Worm (Caenorhabditis elegans) whole organism, midembryonic: ENCODE results near the gene C17C3.9.
"Not testable (repeated sequence)": the region's sequence is repeated elsewhere in the genome, so short reads cannot be mapped to it uniquely, and the experiment has no call there.

Experiments
- T22C8.4 ChIP-seq: fragments of 200-800 bp; sonication (Bioruptor generic); IDR thresholded peaks from 2 replicates; pipeline ENCODE4 v1.3.6; 2022; ENCODE audit warnings: missing genetic modification characterization, missing compliant biosample characterization
- cog-1 ChIP-seq: sonication (generic microtip); optimal IDR thresholded peaks from 2 replicates; lab custom pipeline; 2016; ENCODE audit warnings: missing genetic modification characterization, missing compliant biosample characterization
- flt-1 ChIP-seq: fragments of 200-800 bp; sonication (Bioruptor generic); IDR thresholded peaks from 2 replicates; pipeline ENCODE4 v1.3.6; 2022; ENCODE audit warnings: missing genetic modification characterization, missing compliant biosample characterization
- klf-2 ChIP-seq: fragments of 200-800 bp; sonication (Bioruptor generic); conservative IDR thresholded peaks from 2 replicates; pipeline ENCODE4 v1.3.6; 2022; ENCODE audit warnings: missing genetic modification reagents, missing genetic modification characterization, missing compliant biosample characterization
- med-1 ChIP-seq: sonication (generic microtip); optimal IDR thresholded peaks from 2 replicates; lab custom pipeline; 2017; ENCODE audit warnings: missing genetic modification characterization, mild to moderate bottlenecking, missing compliant biosample characterization, antibody characterized with exemption, missing genetic modification reagents; ENCODE audit not compliant: insufficient read depth
- ref-1 ChIP-seq: fragments of 200-800 bp; sonication (Bioruptor generic); conservative IDR thresholded peaks from 2 replicates; pipeline ENCODE4 v1.3.6; 2022; ENCODE audit warnings: missing genetic modification reagents, missing genetic modification characterization, missing compliant biosample characterization
- tab-1 ChIP-seq: fragments of 200-800 bp; sonication (Bioruptor generic); IDR thresholded peaks from 2 replicates; pipeline ENCODE4 v1.3.6; 2022; ENCODE audit warnings: missing genetic modification characterization, missing compliant biosample characterization
- ztf-23 ChIP-seq: fragments of 200-800 bp; sonication (Bioruptor generic); IDR thresholded peaks from 2 replicates; pipeline ENCODE4 v1.3.6; 2022; ENCODE audit warnings: missing genetic modification reagents, missing genetic modification characterization, missing compliant biosample characterization
- ztf-29 ChIP-seq: fragments of 200-800 bp; sonication (Bioruptor generic); IDR thresholded peaks from 2 replicates; pipeline ENCODE4 v1.3.6; 2022; ENCODE audit warnings: missing genetic modification reagents, missing genetic modification characterization, missing compliant biosample characterization

Gene C17C3.9

DNA sequence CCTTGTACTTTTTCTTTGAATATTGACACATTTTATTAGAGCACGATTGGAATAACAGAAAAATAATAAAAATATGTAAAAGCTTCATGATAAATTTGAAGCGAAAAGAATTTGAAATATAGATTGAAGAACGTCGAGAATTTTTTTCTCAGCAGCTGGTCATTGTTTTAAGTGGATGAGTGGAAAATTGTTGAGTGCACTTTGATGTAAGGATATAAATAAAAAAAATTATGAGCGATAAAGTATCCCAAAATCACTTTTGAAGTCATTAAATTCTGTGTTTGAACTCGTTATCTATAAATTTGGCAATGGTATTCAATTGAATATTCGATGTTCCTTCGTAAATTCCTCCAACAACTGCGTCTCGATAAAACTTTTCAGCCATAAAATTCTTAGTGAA is 12.7 kb upstream of the C17C3.9 start, which contains the start of gene ins-13:
Gene ins-13 (minus strand): TSS at position 101 of the 400 bp plus-strand sequence.
- no peak for TF ChIP-seq med-1 (GFP tag; lab: Kevin White, UChicago)
- TF ChIP-seq ztf-29 (GFP tag; lab: Robert Waterston, UW), result no peak
- no peak for TF ChIP-seq klf-2 (GFP tag; lab: Robert Waterston, UW)
- no peak for TF ChIP-seq cog-1 (tag; lab: Kevin White, UChicago)
- no peak for TF ChIP-seq ref-1 (GFP tag; lab: Robert Waterston, UW)
- no peak for TF ChIP-seq tab-1 (GFP tag; lab: Robert Waterston, UW)
- TF ChIP-seq T22C8.4 (GFP tag; lab: Robert Waterston, UW), result no peak
- no peak for TF ChIP-seq ztf-23
- no peak for TF ChIP-seq flt-1 (GFP tag; lab: Robert Waterston, UW)

ce11 chrII:5544145-5544515 is 12.1 kb upstream of the C17C3.9 start:
- TF ChIP-seq ztf-29 (GFP tag; lab: Robert Waterston, UW) (no peak), tab-1 (GFP tag; lab: Robert Waterston, UW) (no peak), T22C8.4 (GFP tag; lab: Robert Waterston, UW) (no peak), med-1 (GFP tag; lab: Kevin White, UChicago) (no peak), flt-1 (GFP tag; lab: Robert Waterston, UW) (no peak), ztf-23 (no peak), cog-1 (tag; lab: Kevin White, UChicago) (no peak), ref-1 (GFP tag; lab: Robert Waterston, UW) (no peak), klf-2 (GFP tag; lab: Robert Waterston, UW) (no peak)

DNA sequence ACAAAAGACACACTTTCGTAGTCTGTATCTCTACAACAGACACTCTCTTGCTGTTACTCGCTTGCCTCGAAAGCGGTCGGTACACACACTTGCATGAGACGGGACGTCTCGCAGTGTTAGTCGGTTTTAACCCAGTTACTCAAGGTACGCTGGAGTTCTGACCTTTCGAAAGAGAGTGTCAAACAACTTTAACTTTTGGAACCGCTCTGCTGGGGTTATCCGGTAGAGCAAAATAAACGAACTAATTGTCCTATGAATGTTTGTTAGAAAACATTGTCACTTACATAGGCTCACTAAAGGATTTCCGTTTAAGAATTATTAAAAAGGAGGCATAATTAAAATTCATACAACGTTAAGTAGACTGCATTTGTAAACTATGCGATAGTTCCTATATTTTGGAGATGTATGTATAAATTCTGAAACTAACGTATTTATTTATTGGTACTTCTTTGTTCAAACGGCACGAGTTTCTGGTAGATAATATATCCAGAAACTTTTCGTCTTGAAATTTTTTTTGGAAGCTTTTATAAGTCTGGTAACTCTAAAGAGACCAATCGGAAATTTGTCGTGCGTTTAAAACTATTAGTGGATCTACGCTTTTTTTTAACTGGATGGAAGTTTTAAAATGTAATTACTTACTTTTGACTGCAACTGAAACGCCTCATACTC is 11.5 kb upstream of the C17C3.9 start:
- TF ChIP-seq tab-1 (GFP tag; lab: Robert Waterston, UW) (peak; percentile 82), flt-1 (GFP tag; lab: Robert Waterston, UW) (peak; percentile 93), klf-2 (GFP tag; lab: Robert Waterston, UW) (no peak; the same call in none of the 2 replicates), ref-1 (GFP tag; lab: Robert Waterston, UW) (peak; percentile 53; the same call in 1 of the 2 replicates), T22C8.4 (GFP tag; lab: Robert Waterston, UW) (peak; percentile 64), cog-1 (tag; lab: Kevin White, UChicago) (peak; percentile 95), med-1 (GFP tag; lab: Kevin White, UChicago) (peak; percentile 60), ztf-23 (peak; percentile 84), ztf-29 (GFP tag; lab: Robert Waterston, UW) (0 out of 2 replicates have a peak, but pooled peaks have one; percentile 40)

ce11 chrII:5541685-5542084 is 9.6 kb upstream of the C17C3.9 start, which contains the start of gene C17C3.24:
C17C3.24 (minus strand) TSS chrII:5541785.
- TF ChIP-seq ztf-23 (no peak), ztf-29 (GFP tag; lab: Robert Waterston, UW) (no peak), tab-1 (GFP tag; lab: Robert Waterston, UW) (no peak), cog-1 (tag; lab: Kevin White, UChicago) (no peak)

DNA sequence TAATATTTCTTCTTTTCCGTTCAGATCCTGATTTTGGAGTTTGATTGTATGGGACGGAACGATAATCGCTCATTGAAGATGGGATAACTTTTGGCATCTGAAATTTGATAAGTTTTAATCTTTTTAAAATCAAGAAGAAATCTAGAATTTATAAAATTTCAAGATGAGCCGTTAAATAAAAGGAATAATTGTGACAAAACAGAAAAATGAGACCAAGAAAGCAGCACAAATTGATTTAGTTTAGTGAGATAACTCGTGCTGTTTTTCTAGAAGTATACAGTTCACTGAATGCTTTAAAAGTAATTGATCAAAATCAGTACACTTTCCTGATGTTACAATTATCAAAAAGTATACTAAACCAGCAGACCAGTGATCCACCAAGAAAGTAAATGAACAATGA is 8.0 kb upstream of the C17C3.9 start, which contains the start of gene hlh-27:
Gene hlh-27 (minus strand): TSS at position 101 of the 400 bp plus-strand sequence.
- TF ChIP-seq med-1 (GFP tag; lab: Kevin White, UChicago); cog-1 (tag; lab: Kevin White, UChicago); ztf-29 (GFP tag; lab: Robert Waterston, UW): not testable (repeated sequence)

DNA sequence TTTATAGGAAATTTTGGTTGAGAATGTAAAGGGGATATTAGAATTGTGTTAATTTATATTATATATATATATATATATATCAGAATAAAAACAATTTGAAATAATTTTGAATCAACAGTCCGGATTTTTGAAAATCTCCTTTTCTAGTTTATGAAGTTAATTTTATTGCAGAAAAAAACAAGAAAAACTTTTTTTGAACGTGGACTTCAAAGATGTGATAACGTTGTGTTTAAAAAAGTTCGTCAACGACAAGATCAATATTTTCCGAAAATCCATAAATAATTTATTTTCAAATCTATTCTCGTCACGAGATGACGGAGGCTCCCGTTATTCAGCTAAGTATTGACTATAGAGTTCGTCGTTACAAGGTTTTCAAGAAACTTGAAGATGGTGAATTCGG is 5.4 kb upstream of the C17C3.9 start, which contains the start of gene C17C3.11:
Gene C17C3.11 (plus strand): TSS at position 301 of the 400 bp plus-strand sequence.
- TF ChIP-seq cog-1 (tag; lab: Kevin White, UChicago) (no peak), ztf-29 (GFP tag; lab: Robert Waterston, UW) (no peak), med-1 (GFP tag; lab: Kevin White, UChicago) (no peak), tab-1 (GFP tag; lab: Robert Waterston, UW) (no peak), ref-1 (GFP tag; lab: Robert Waterston, UW) (no peak), klf-2 (GFP tag; lab: Robert Waterston, UW) (no peak), flt-1 (GFP tag; lab: Robert Waterston, UW) (no peak), ztf-23 (no peak), T22C8.4 (GFP tag; lab: Robert Waterston, UW) (no peak)

DNA sequence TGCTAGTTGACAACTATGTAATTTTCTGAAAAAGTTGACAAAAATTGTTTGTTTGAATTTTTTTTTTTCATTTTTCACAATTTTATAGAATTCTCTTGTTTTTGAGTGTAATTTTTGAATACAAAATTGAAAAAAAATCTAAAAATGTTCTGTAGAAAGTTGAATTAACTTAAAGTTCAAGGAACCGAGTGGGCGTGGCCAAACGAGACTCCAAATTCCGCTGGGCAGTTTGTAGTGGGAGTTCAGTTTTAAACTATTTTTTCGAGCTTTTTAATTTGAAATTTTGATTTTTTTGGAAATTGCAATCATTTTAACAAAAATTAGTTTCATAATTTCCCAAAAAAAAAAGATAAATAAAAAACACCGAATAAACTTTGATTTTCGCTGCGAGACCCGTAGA is 5.0 kb upstream of the C17C3.9 start:
- TF ChIP-seq tab-1 (GFP tag; lab: Robert Waterston, UW) (no peak), ztf-29 (GFP tag; lab: Robert Waterston, UW) (no peak), flt-1 (GFP tag; lab: Robert Waterston, UW) (no peak), T22C8.4 (GFP tag; lab: Robert Waterston, UW) (no peak), cog-1 (tag; lab: Kevin White, UChicago) (no peak), klf-2 (GFP tag; lab: Robert Waterston, UW) (no peak), ref-1 (GFP tag; lab: Robert Waterston, UW) (no peak), ztf-23 (no peak), med-1 (GFP tag; lab: Kevin White, UChicago) (no peak)

- not testable (repeated sequence) for TF ChIP-seq klf-2, ref-1, T22C8.4 (GFP tag; lab: Robert Waterston, UW)
Measured at ce11 chrII:5534939-5535338, 2.9 kb upstream of the C17C3.9 start, which contains the start of gene hlh-25. hlh-25 (plus strand) TSS chrII:5535239.

DNA sequence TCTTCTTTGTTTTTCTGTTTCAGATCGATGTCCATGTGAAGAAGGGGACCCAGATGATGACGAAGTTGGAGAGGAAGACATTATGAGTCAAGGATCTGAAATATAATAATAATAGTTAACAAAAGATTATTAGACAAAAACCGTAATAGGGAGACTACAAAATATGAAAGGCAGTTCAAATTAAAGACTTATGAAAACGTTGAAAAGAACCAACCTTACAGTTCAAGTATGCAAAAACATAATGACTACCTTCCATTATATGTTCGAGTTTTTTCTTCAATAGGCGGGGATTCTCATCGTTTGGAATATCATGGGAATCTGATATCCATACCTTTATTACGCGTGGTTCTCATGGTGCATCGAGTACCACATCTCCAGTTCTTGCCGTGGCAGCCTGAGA is 1.6 kb upstream of the C17C3.9 start, which contains the start of gene hlh-26:
Gene hlh-26 (minus strand): TSS at position 101 of the 400 bp plus-strand sequence.
- TF ChIP-seq flt-1 (GFP tag; lab: Robert Waterston, UW), result no peak
- no peak for TF ChIP-seq klf-2 (GFP tag; lab: Robert Waterston, UW)
- no peak for TF ChIP-seq ref-1 (GFP tag; lab: Robert Waterston, UW)
- TF ChIP-seq med-1 (GFP tag; lab: Kevin White, UChicago), result no peak
- no peak for TF ChIP-seq cog-1 (tag; lab: Kevin White, UChicago)
- no peak for TF ChIP-seq ztf-29 (GFP tag; lab: Robert Waterston, UW)
- TF ChIP-seq tab-1 (GFP tag; lab: Robert Waterston, UW), result no peak
- TF ChIP-seq ztf-23, result no peak
- TF ChIP-seq T22C8.4 (GFP tag; lab: Robert Waterston, UW), result no peak
